Worm (Caenorhabditis elegans) whole organism, early embryonic: ENCODE measurements around the gene rap-1.

Experiments used
- B0310.2 ChIP-seq: sonication (generic microtip); optimal IDR thresholded peaks from 2 replicates; lab custom pipeline; 2016; ENCODE audit warnings: mild to moderate bottlenecking, missing genetic modification characterization, missing compliant biosample characterization
- F13C5.2 ChIP-seq: sonication (generic microtip); optimal IDR thresholded peaks from 2 replicates; lab custom pipeline; 2017; ENCODE audit warnings: mild to moderate bottlenecking, missing genetic modification characterization, inconsistent platforms, missing compliant biosample characterization
- aly-1 ChIP-seq: sonication (generic microtip); optimal IDR thresholded peaks from 2 replicates; lab custom pipeline; 2016; ENCODE audit warnings: missing genetic modification characterization, missing compliant biosample characterization
- ama-1 ChIP-seq: fragments of 150-350 bp; optimal IDR thresholded peaks from 2 replicates; lab custom pipeline; 2014
- ceh-13 ChIP-seq: fragments of 200-800 bp; sonication (Bioruptor generic); optimal IDR thresholded peaks from 2 replicates; lab custom pipeline; 2018; ENCODE audit warnings: mild to moderate bottlenecking, missing genetic modification characterization, missing compliant biosample characterization
- ceh-36 ChIP-seq: sonication (generic microtip); optimal IDR thresholded peaks from 2 replicates; lab custom pipeline; 2016; ENCODE audit warnings: missing genetic modification characterization, inconsistent platforms, missing compliant biosample characterization
- ets-7 ChIP-seq: sonication (generic microtip); optimal IDR thresholded peaks from 2 replicates; lab custom pipeline; 2016; ENCODE audit warnings: missing genotype, missing genetic modification characterization, missing compliant biosample characterization
- flt-1 ChIP-seq: fragments of 200-800 bp; sonication (Bioruptor generic); IDR thresholded peaks from 2 replicates; pipeline ENCODE4 v1.3.6; 2022; ENCODE audit warnings: missing genetic modification characterization, missing compliant biosample characterization
- hmbx-1 ChIP-seq: sonication (generic microtip); optimal IDR thresholded peaks from 2 replicates; lab custom pipeline; 2016; ENCODE audit warnings: mild to moderate bottlenecking, missing genetic modification characterization, missing compliant biosample characterization
- hmg-4 ChIP-seq: fragments of 200-800 bp; sonication (Bioruptor generic); optimal IDR thresholded peaks from 2 replicates; lab custom pipeline; 2018; ENCODE audit warnings: mild to moderate bottlenecking, missing genetic modification characterization, missing compliant biosample characterization
- hnd-1 ChIP-seq: sonication (generic microtip); optimal IDR thresholded peaks from 2 replicates; lab custom pipeline; 2016; ENCODE audit warnings: missing genetic modification characterization, missing compliant biosample characterization
- pes-1 ChIP-seq: fragments of 200-800 bp; sonication (Bioruptor generic); IDR thresholded peaks from 2 replicates; pipeline ENCODE4 v1.3.6; 2022; ENCODE audit warnings: missing genetic modification reagents, missing genetic modification characterization, missing compliant biosample characterization
- scrt-1 ChIP-seq: fragments of 200-800 bp; sonication (Bioruptor generic); IDR thresholded peaks from 2 replicates; pipeline ENCODE4 v1.3.6; 2022; ENCODE audit warnings: missing genetic modification characterization, missing compliant biosample characterization
- sea-1 ChIP-seq: fragments of 200-800 bp; sonication (Bioruptor generic); conservative IDR thresholded peaks from 2 replicates; pipeline ENCODE4 v1.3.6; 2022; ENCODE audit warnings: missing genetic modification characterization, missing compliant biosample characterization
- tbx-11 ChIP-seq: fragments of 200-800 bp; sonication (Bioruptor generic); IDR thresholded peaks from 2 replicates; pipeline ENCODE4 v1.3.6; 2022; ENCODE audit warnings: missing genetic modification characterization, missing compliant biosample characterization
- tbx-37 ChIP-seq: fragments of 200-800 bp; sonication (Bioruptor generic); conservative IDR thresholded peaks from 2 replicates; pipeline ENCODE4 v1.3.6; 2022; ENCODE audit warnings: missing genetic modification reagents, missing genetic modification characterization, missing compliant biosample characterization
- tra-4 ChIP-seq: sonication (generic microtip); optimal IDR thresholded peaks from 2 replicates; lab custom pipeline; 2017; ENCODE audit warnings: missing genetic modification characterization, missing compliant biosample characterization

Gene rap-1

DNA sequence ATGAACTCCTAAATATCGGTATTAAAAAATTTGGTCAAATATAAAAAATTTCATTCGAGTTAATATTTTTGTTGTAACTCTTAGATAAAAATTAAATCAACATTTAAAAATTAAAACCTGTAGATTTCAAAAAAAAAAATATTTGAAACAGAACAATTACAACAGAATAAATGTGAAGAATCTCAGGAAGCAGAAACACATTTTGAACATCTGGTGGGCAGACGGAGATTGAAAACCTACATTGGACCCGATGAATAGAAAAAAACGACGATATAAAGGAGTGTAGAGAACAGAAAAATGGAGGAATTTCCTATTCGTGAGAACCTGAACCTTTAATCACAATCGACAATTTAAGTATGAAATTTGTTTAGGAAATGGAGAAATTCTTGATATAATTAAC, 5.4 kb upstream of the rap-1 start:
- no peak for TF ChIP-seq flt-1
- no peak for TF ChIP-seq hmg-4 (GFP tag; lab: Kevin White, UChicago)
- TF ChIP-seq ceh-36 (tag; lab: Kevin White, UChicago): no peak
- TF ChIP-seq pes-1 (GFP tag; lab: Robert Waterston, UW): no peak
- no peak for TF ChIP-seq ets-7 (tag; lab: Kevin White, UChicago)
- no peak for TF ChIP-seq sea-1 (GFP tag; lab: Robert Waterston, UW)
- TF ChIP-seq F13C5.2 (tag; lab: Kevin White, UChicago): no peak
- TF ChIP-seq hmbx-1 (tag; lab: Kevin White, UChicago): no peak
- no peak for TF ChIP-seq tbx-37
- TF ChIP-seq ceh-13 (GFP tag; lab: Kevin White, UChicago): no peak
- TF ChIP-seq tra-4 (tag; lab: Kevin White, UChicago): no peak
- no peak for TF ChIP-seq ama-1 (lab: Kevin White, UChicago)
- TF ChIP-seq aly-1: no peak
- TF ChIP-seq scrt-1 (GFP tag; lab: Robert Waterston, UW): no peak
- TF ChIP-seq tbx-11 (GFP tag; lab: Robert Waterston, UW): no peak
- TF ChIP-seq hnd-1 (tag; lab: Kevin White, UChicago): no peak
- no peak for TF ChIP-seq B0310.2 (tag; lab: Kevin White, UChicago)

DNA sequence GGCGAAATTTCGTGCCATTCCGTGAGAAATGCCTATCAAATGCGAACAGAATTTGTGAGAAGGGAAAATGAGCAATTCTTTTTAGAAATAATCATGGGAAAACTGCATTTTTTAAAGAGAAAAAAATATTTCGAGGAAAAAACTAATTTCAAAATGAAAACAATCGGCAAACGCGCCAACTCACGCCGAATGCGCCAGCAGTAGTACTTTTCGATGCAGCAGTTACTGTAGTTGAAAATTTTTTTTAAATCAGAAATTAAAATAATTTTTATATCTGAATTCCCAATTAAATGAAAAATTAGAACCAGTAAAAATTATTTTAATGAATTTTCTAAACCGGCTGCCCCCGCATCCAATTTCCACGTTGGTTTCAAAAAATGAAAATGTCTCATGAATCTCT, 4.7 kb upstream of the rap-1 start:
- TF ChIP-seq tra-4 (tag; lab: Kevin White, UChicago) (no peak), tbx-11 (GFP tag; lab: Robert Waterston, UW) (no peak), ceh-13 (GFP tag; lab: Kevin White, UChicago) (no peak), flt-1 (no peak), ceh-36 (tag; lab: Kevin White, UChicago) (no peak), tbx-37 (no peak), hnd-1 (tag; lab: Kevin White, UChicago) (no peak), F13C5.2 (tag; lab: Kevin White, UChicago) (no peak), hmbx-1 (tag; lab: Kevin White, UChicago) (no peak), scrt-1 (GFP tag; lab: Robert Waterston, UW) (no peak)

DNA sequence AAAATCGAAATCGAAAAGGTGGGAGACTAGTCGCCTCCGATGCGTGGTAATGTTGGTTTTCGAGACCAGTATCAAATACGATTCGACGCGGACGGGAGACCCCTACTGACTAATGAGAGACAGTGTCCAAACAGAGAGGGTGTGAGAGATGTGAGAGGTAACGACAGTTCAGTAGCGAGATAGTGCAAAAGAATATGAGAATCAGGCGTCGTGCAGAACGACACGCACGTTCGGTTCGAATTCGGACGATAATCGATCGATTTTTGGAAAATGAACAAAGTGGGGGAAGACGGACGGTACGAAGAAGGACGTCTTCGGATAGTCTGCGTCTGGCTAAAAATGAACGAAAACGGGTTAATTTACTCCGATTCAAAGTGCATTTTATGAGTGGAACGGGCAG, 3.3 kb upstream of the rap-1 start, which contains the start of gene D1046.16:
TSS of gene D1046.16 (plus strand) at position 195 of the 400 bp plus-strand sequence.
- TF ChIP-seq flt-1: no peak
- TF ChIP-seq tbx-11 (GFP tag; lab: Robert Waterston, UW): no peak
- TF ChIP-seq F13C5.2 (tag; lab: Kevin White, UChicago): no peak
- TF ChIP-seq ets-7 (tag; lab: Kevin White, UChicago): no peak
- TF ChIP-seq ama-1 (lab: Kevin White, UChicago): no peak
- TF ChIP-seq tbx-37: no peak
- TF ChIP-seq ceh-36 (tag; lab: Kevin White, UChicago): no peak
- TF ChIP-seq B0310.2 (tag; lab: Kevin White, UChicago): no peak
- TF ChIP-seq hnd-1 (tag; lab: Kevin White, UChicago): no peak
- no peak for TF ChIP-seq hmbx-1 (tag; lab: Kevin White, UChicago)
- no peak for TF ChIP-seq ceh-13 (GFP tag; lab: Kevin White, UChicago)
- no peak for TF ChIP-seq hmg-4 (GFP tag; lab: Kevin White, UChicago)

DNA sequence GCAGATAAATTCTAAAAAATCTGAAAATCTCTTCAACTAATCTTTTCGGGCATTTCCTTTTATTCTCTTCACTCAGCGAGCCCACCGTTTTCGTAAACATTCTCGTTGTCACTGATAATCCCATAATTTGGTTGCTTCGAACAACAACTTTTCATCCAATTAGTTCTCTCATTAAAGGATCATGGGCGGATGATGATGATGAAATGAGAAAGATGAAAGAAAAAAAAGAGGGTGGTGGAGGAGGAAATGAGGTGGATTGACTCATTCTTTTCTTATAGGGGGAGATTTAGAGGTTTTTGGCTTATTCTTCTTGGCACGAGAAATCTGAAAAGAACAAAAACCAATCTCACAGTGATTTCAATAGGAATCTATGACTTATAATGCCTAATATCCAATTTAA, 2.5 kb upstream of the rap-1 start:
- TF ChIP-seq tbx-37: no peak
- TF ChIP-seq F13C5.2 (tag; lab: Kevin White, UChicago): no peak
- TF ChIP-seq hmbx-1 (tag; lab: Kevin White, UChicago): no peak
- TF ChIP-seq scrt-1 (GFP tag; lab: Robert Waterston, UW): no peak
- TF ChIP-seq ets-7 (tag; lab: Kevin White, UChicago): no peak
- TF ChIP-seq ama-1 (lab: Kevin White, UChicago): no peak
- TF ChIP-seq flt-1: no peak
- no peak for TF ChIP-seq aly-1
- no peak for TF ChIP-seq tra-4 (tag; lab: Kevin White, UChicago)
- no peak for TF ChIP-seq B0310.2 (tag; lab: Kevin White, UChicago)
- no peak for TF ChIP-seq sea-1 (GFP tag; lab: Robert Waterston, UW)
- no peak for TF ChIP-seq hmg-4 (GFP tag; lab: Kevin White, UChicago)
- TF ChIP-seq ceh-13 (GFP tag; lab: Kevin White, UChicago): no peak
- no peak for TF ChIP-seq tbx-11 (GFP tag; lab: Robert Waterston, UW)
- TF ChIP-seq ceh-36 (tag; lab: Kevin White, UChicago): no peak
- TF ChIP-seq pes-1 (GFP tag; lab: Robert Waterston, UW): no peak
- no peak for TF ChIP-seq hnd-1 (tag; lab: Kevin White, UChicago)

DNA sequence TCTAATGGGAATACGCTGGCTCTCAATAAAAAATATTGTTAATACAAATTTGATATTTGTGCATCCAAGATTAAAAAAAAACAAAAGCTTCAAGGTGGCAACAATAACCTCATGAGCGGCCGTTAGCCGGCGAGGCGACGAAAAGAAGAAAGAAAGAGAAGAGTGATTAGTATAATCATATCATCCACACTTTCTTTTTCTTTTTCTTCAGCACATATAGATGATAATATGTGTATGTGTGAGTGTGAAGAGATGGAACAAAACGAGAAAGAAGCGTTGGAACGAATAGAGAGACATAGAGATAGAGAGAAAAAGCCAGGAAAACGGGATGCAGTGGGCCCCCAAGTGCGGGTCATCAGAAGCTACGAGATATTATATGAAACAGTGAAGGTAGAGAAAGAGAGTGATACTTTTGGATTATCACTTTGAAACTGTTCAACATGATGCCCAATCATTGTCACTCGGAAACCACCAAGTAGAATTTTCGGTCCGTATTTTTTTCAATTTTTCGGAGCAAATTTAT, 1.7 kb upstream of the rap-1 start:
- TF ChIP-seq hmbx-1 (tag; lab: Kevin White, UChicago) (no peak), F13C5.2 (tag; lab: Kevin White, UChicago) (no peak), B0310.2 (tag; lab: Kevin White, UChicago) (no peak)

DNA sequence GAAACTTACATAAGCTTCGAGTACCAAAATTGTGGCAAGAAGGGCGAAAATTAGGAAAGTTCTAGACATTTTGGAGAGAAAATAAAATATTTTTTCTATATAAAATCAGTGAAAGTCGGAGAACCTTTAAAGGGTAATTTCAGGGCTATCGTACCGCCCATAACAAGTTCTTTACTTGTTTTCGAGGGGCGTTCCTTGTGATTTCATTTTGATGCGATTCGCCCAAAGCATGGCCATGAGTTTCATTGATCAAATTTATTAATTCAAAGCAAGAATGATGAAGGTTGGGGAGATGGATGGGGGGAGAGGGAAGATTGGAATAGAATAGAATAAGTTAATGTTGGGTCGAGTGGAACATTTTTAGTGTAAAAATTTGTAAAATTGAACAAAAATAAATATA, 2.7 kb downstream of the rap-1 start, which contains the start of gene C27B7.9:
TSS of gene C27B7.9 (minus strand) at position 101 of the 400 bp plus-strand sequence.
- TF ChIP-seq ets-7 (tag; lab: Kevin White, UChicago): no peak
- no peak for TF ChIP-seq ceh-13 (GFP tag; lab: Kevin White, UChicago)
- TF ChIP-seq tbx-11 (GFP tag; lab: Robert Waterston, UW): no peak
- TF ChIP-seq flt-1: no peak
- TF ChIP-seq pes-1 (GFP tag; lab: Robert Waterston, UW): no peak
- no peak for TF ChIP-seq sea-1 (GFP tag; lab: Robert Waterston, UW)
- TF ChIP-seq ceh-36 (tag; lab: Kevin White, UChicago): no peak
- no peak for TF ChIP-seq hnd-1 (tag; lab: Kevin White, UChicago)
- no peak for TF ChIP-seq B0310.2 (tag; lab: Kevin White, UChicago)
- no peak for TF ChIP-seq ama-1 (lab: Kevin White, UChicago)
- no peak for TF ChIP-seq F13C5.2 (tag; lab: Kevin White, UChicago)
- TF ChIP-seq scrt-1 (GFP tag; lab: Robert Waterston, UW): no peak
- TF ChIP-seq hmbx-1 (tag; lab: Kevin White, UChicago): no peak
- no peak for TF ChIP-seq aly-1
- no peak for TF ChIP-seq tbx-37
- no peak for TF ChIP-seq tra-4 (tag; lab: Kevin White, UChicago)
- TF ChIP-seq hmg-4 (GFP tag; lab: Kevin White, UChicago): no peak
